Fruit fly (Drosophila melanogaster) whole organism, embryonic: ENCODE measurements around the gene CG12818.

Source experiments
- cwo ChIP-seq: fragments of 200-800 bp; sonication (Bioruptor generic); optimal IDR thresholded peaks from 3 replicates; lab custom pipeline; 2017; ENCODE audit warnings: missing biosample characterization, missing genetic modification characterization, mild to moderate bottlenecking, moderate library complexity, missing genetic modification reagents
- gem ChIP-seq: fragments of 200-800 bp; sonication (Bioruptor generic); optimal IDR thresholded peaks from 2 replicates; lab custom pipeline; 2019; ENCODE audit warnings: missing biosample characterization, mild to moderate bottlenecking, missing genetic modification characterization, moderate library complexity

The CG12818 gene

DNA sequence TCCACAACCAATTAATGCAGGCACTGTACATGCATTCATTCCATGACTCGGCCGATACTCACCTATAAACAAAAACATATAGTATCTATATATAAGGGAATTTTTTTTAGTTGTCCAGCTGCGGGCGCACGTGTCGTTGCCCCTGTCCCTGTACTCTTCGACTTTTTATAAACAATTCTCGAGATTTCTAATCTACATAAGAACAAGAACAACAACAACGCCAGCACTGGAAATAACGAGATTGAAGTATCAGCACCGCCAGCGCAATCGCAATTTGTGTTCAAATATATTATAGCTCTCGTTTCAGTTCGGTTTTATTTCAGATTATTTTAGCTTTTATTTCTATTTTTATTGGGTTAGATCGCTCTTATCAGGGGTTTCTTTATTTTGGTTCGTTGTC lies 49.6 kb downstream of the CG12818 start:
- peak; percentile 7 for TF ChIP-seq gem
- peak; percentile 98 for TF ChIP-seq cwo
